Worm (Caenorhabditis elegans): ENCODE results near the gene nas-7.

- TF ChIP-seq nfya-1 (tag; optimal IDR thresholded peaks at IDR 0.05): no peak
- TF ChIP-seq unc-55 (GFP tag; optimal IDR thresholded peaks at IDR 0.05): no peak
- no peak for TF ChIP-seq ama-1 (optimal IDR thresholded peaks at IDR 0.05)
- no peak for TF ChIP-seq fkh-10 (GFP tag; optimal IDR thresholded peaks at IDR 0.05)
- TF ChIP-seq pag-3 (tag; optimal IDR thresholded peaks at IDR 0.05; ENCODE audit: borderline replicate concordance): no peak
Observed at ce11 chrII:7374980-7375379, 27.5 kb downstream of the nas-7 start, which contains the start of gene F43E2.1.

Data from whole organism, late embryonic.